Worm (Caenorhabditis elegans): Measurements from ENCODE around the gene lgc-6.

DNA sequence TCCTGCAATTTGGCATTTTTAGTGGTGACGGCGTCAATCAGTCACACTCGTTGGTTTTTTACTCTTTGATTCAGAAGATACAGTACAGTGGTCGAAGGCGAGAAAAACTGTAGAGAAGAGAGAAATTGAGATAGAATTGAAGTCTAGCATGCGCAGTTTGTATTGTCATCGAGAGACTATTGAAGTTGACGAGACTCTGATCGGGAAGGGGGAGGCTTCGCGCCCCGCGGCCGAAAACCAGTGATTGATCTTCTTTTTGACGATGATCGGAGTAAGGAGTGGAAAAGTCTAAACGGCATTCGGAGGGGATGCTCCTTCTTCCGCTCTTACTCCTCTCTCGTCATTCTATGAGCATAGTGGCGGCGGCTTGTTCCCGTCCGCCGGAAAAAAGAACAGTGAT lies 37.8 kb upstream of the lgc-6 start:
- TF ChIP-seq him-1 (tag; optimal IDR thresholded peaks at IDR 0.05), result no peak
- TF ChIP-seq dao-5 (tag; optimal IDR thresholded peaks at IDR 0.05), result no peak

Data from whole organism, L4/young adult.